Worm (Caenorhabditis elegans) whole organism, late embryonic: ENCODE results near the gene C13G5.2.

Source experiments
- F13H6.1 ChIP-seq: sonication (generic microtip); optimal IDR thresholded peaks from 2 replicates; lab custom pipeline; 2016; ENCODE audit warnings: missing genetic modification characterization, missing compliant biosample characterization
- K09A11.1 ChIP-seq: sonication (generic microtip); optimal IDR thresholded peaks from 2 replicates; lab custom pipeline; 2017; ENCODE audit warnings: antibody characterized with exemption, mild to moderate bottlenecking, missing genetic modification characterization, missing compliant biosample characterization; ENCODE audit not compliant: insufficient read depth
- T23F11.4 ChIP-seq: fragments of 200-800 bp; sonication (Bioruptor generic); optimal IDR thresholded peaks from 2 replicates; lab custom pipeline; 2018; ENCODE audit warnings: mild to moderate bottlenecking, missing genetic modification characterization, missing compliant biosample characterization
- Y22D7AL.16 ChIP-seq: sonication (generic microtip); optimal IDR thresholded peaks from 2 replicates; lab custom pipeline; 2016; ENCODE audit warnings: missing genetic modification characterization, missing compliant biosample characterization
- ama-1 ChIP-seq: fragments of 150-350 bp; optimal IDR thresholded peaks from 2 replicates; lab custom pipeline; 2014
- ceh-18 ChIP-seq: sonication (generic microtip); optimal IDR thresholded peaks from 2 replicates; lab custom pipeline; 2016; ENCODE audit warnings: missing genetic modification characterization, missing compliant biosample characterization
- ceh-19 ChIP-seq: fragments of 200-800 bp; sonication (Bioruptor generic); optimal IDR thresholded peaks from 2 replicates; lab custom pipeline; 2018; ENCODE audit warnings: mild to moderate bottlenecking, missing genetic modification characterization, missing compliant biosample characterization
- ceh-24 ChIP-seq: sonication (generic microtip); optimal IDR thresholded peaks from 2 replicates; lab custom pipeline; 2016; ENCODE audit warnings: mild to moderate bottlenecking, missing genetic modification characterization, missing compliant biosample characterization
- ceh-31 ChIP-seq: sonication (generic microtip); optimal IDR thresholded peaks from 2 replicates; lab custom pipeline; 2016; ENCODE audit warnings: missing genetic modification characterization, missing compliant biosample characterization
- ceh-48 ChIP-seq: sonication (generic microtip); optimal IDR thresholded peaks from 2 replicates; lab custom pipeline; 2016; ENCODE audit warnings: missing genetic modification characterization, inconsistent platforms, missing compliant biosample characterization
- ceh-6 ChIP-seq: fragments of 200-800 bp; sonication (Bioruptor generic); optimal IDR thresholded peaks from 2 replicates; lab custom pipeline; 2018; ENCODE audit warnings: mild to moderate bottlenecking, missing genetic modification characterization, missing compliant biosample characterization
- dve-1 ChIP-seq: sonication (generic microtip); optimal IDR thresholded peaks from 2 replicates; lab custom pipeline; 2017; ENCODE audit warnings: antibody characterized with exemption, mild to moderate bottlenecking, missing genetic modification characterization, missing compliant biosample characterization
- elt-2 ChIP-seq: sonication (generic microtip); optimal IDR thresholded peaks from 2 replicates; lab custom pipeline; 2016; ENCODE audit warnings: missing genetic modification reagents, missing genetic modification characterization, missing compliant biosample characterization
- ets-4 ChIP-seq: sonication (generic microtip); optimal IDR thresholded peaks from 2 replicates; lab custom pipeline; 2016; ENCODE audit warnings: missing genetic modification characterization, missing compliant biosample characterization
- eyg-1 ChIP-seq: sonication (generic microtip); optimal IDR thresholded peaks from 2 replicates; lab custom pipeline; 2016; ENCODE audit warnings: missing genotype, missing genetic modification characterization, missing compliant biosample characterization
- gmeb-2 ChIP-seq: sonication (generic microtip); optimal IDR thresholded peaks from 2 replicates; lab custom pipeline; 2016; ENCODE audit warnings: missing genetic modification characterization, inconsistent platforms, missing compliant biosample characterization
- hlh-13 ChIP-seq: fragments of 200-800 bp; sonication (Bioruptor generic); optimal IDR thresholded peaks from 2 replicates; lab custom pipeline; 2018; ENCODE audit warnings: mild to moderate bottlenecking, missing genetic modification characterization, missing compliant biosample characterization
- hlh-30 ChIP-seq: sonication (generic microtip); optimal IDR thresholded peaks from 2 replicates; lab custom pipeline; 2017; ENCODE audit warnings: antibody characterized with exemption, missing genetic modification characterization, missing compliant biosample characterization; ENCODE audit not compliant: insufficient read depth
- hlh-6 ChIP-seq: sonication (generic microtip); optimal IDR thresholded peaks from 2 replicates; lab custom pipeline; 2016; ENCODE audit warnings: missing genotype, missing genetic modification characterization, missing compliant biosample characterization
- hlh-8 ChIP-seq: sonication (generic microtip); optimal IDR thresholded peaks from 2 replicates; lab custom pipeline; 2016; ENCODE audit warnings: missing genotype, missing genetic modification characterization, missing compliant biosample characterization
- nhr-11 ChIP-seq: fragments of 150-350 bp; optimal IDR thresholded peaks from 2 replicates; lab custom pipeline; 2014; ENCODE audit warnings: missing biosample characterization, missing genetic modification characterization
- nhr-232 ChIP-seq: sonication (generic microtip); optimal IDR thresholded peaks from 2 replicates; lab custom pipeline; 2016; ENCODE audit warnings: missing genetic modification characterization, missing compliant biosample characterization
- pag-3 ChIP-seq: sonication (generic microtip); optimal IDR thresholded peaks from 2 replicates; lab custom pipeline; 2016; ENCODE audit warnings: missing compliant biosample characterization, missing genetic modification characterization, borderline replicate concordance
- pat-9 ChIP-seq: fragments of 200-800 bp; sonication (Bioruptor generic); optimal IDR thresholded peaks from 2 replicates; lab custom pipeline; 2018; ENCODE audit warnings: mild to moderate bottlenecking, missing genetic modification characterization, moderate library complexity, missing compliant biosample characterization
- pax-1 ChIP-seq: fragments of 150-350 bp; optimal IDR thresholded peaks from 2 replicates; lab custom pipeline; 2014; ENCODE audit warnings: missing biosample characterization, missing genetic modification characterization
- pqm-1 ChIP-seq: sonication (generic microtip); optimal IDR thresholded peaks from 2 replicates; lab custom pipeline; 2016; ENCODE audit warnings: missing genetic modification characterization, missing compliant biosample characterization
- pros-1 ChIP-seq: fragments of 150-350 bp; optimal IDR thresholded peaks from 2 replicates; lab custom pipeline; 2014; ENCODE audit warnings: missing biosample characterization, missing genetic modification reagents, missing genetic modification characterization
- ref-2 ChIP-seq: sonication (generic microtip); optimal IDR thresholded peaks from 2 replicates; lab custom pipeline; 2016; ENCODE audit warnings: missing genetic modification characterization, missing compliant biosample characterization
- rnt-1 ChIP-seq: sonication (generic microtip); optimal IDR thresholded peaks from 2 replicates; lab custom pipeline; 2016; ENCODE audit warnings: missing genetic modification characterization, missing compliant biosample characterization
- sox-4 ChIP-seq: sonication (generic microtip); optimal IDR thresholded peaks from 2 replicates; lab custom pipeline; 2017; ENCODE audit warnings: mild to moderate bottlenecking, missing genetic modification characterization, inconsistent platforms, missing compliant biosample characterization
- tbx-2 ChIP-seq: sonication (generic microtip); optimal IDR thresholded peaks from 2 replicates; lab custom pipeline; 2016; ENCODE audit warnings: missing genetic modification characterization, missing compliant biosample characterization
- tbx-7 ChIP-seq: sonication (generic microtip); optimal IDR thresholded peaks from 2 replicates; lab custom pipeline; 2016; ENCODE audit warnings: missing genotype, missing genetic modification characterization, missing compliant biosample characterization
- unc-3 ChIP-seq, 2 experiments: fragments of 200-800 bp in 1 of 2; sonication (Bioruptor generic) in 1 of 2; sonication (generic microtip) in 1 of 2; conservative IDR thresholded peaks in 1 of 2; optimal IDR thresholded peaks in 1 of 2; 2 replicates each; pipeline versions ENCODE4 v1.3.6 to Lab custom; 2016 to 2022; ENCODE audit warnings: missing compliant biosample characterization in 2 of 2, missing genetic modification characterization in 2 of 2, missing genetic modification reagents in 1 of 2
- unc-42 ChIP-seq: sonication (generic microtip); optimal IDR thresholded peaks from 2 replicates; lab custom pipeline; 2016; ENCODE audit warnings: missing genotype, missing genetic modification characterization, missing compliant biosample characterization
- zip-5 ChIP-seq: sonication (generic microtip); optimal IDR thresholded peaks from 2 replicates; lab custom pipeline; 2016; ENCODE audit warnings: missing genetic modification characterization, missing compliant biosample characterization
- ztf-16 ChIP-seq: sonication (generic microtip); optimal IDR thresholded peaks from 2 replicates; lab custom pipeline; 2017; ENCODE audit warnings: missing genetic modification characterization, missing compliant biosample characterization

Gene C13G5.2

DNA sequence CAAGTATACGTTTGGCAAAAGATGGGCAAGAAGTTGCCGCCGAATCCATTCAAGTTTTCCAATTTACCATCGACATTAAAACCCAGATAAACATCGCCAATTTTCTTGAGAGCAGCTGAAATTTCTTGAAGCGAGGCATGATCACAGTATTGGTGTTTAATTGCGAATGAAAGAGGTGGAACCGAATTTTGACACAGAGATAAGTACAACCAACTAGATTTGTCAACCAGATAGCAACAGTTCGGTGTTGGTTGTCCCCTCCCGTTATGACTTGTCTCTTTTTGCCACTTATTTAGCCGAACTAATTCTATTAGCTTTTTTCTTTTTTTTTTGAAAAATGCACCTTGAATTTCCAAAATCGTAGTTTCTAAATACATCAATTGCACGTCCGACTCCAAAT, 39.9 kb downstream of the C13G5.2 start:
- no peak for TF ChIP-seq ets-4 (tag; lab: Kevin White, UChicago)
- no peak for TF ChIP-seq hlh-8 (tag; lab: Kevin White, UChicago)
- no peak for TF ChIP-seq ceh-18 (tag; lab: Kevin White, UChicago)
- TF ChIP-seq Y22D7AL.16 (tag; lab: Kevin White, UChicago): no peak
- no peak for TF ChIP-seq sox-4 (tag; lab: Kevin White, UChicago)
- TF ChIP-seq unc-42 (tag; lab: Kevin White, UChicago): no peak
- TF ChIP-seq tbx-7 (tag; lab: Kevin White, UChicago): no peak
- no peak for TF ChIP-seq dve-1 (tag; lab: Kevin White, UChicago)
- TF ChIP-seq ztf-16: no peak

DNA sequence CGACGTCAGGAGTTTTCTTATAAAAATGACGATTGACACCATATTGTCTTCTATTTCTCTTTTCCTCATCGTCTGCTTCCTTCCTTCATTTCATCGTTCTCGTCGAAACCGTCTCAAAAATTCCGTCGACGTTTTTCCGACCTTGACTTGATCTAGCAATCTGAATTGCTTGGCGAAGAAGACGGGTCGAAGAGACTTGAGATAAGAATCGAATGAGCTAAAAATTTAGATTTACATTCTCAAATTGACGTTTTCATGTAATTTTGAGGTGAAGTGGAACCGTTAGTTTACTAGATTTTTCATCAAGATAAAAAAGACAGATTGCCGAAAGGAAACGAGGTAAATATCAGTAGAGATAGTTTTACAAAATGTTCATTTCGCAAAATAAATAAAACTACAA, 40.7 kb downstream of the C13G5.2 start:
- TF ChIP-seq T23F11.4 (GFP tag; lab: Kevin White, UChicago) (no peak), K09A11.1 (tag; lab: Kevin White, UChicago) (no peak), pag-3 (no peak)

DNA sequence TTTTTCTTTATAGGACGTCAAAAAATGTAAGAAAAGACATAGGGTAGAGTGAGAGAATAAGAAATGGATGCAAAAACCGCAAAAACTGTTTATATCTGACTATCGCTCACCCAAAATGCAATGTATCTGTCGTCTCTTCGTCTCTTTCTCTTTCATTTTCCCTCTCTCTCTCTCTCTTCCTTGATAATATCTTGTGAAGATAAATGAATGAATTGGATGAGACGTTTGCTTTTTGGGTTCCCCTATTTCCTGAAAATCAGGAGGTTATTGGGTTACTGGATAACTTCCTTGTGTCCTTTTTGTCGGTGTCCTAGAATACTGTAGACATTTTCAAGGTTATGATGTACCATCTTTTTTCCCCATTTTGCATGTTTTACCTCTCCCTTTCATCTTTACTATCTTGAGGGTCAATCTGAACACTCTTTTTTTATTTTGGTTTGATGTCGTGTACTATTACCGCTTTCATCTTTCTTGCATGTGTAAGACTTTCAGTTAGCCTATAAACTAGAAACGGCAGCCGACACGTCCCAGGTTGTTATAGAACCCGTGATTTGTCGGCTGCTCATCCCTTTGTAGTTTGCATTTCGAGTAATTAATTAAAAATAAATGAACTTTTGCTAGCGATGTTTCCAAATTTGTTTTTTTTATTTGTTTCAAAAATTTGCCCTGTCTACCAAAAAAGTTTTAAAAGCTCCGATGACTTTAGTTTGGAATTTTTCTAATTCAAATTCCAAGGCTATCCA, 42.7 kb downstream of the C13G5.2 start:
- TF ChIP-seq ceh-6 (no peak), hlh-8 (tag; lab: Kevin White, UChicago) (no peak), pat-9 (tag; lab: Kevin White, UChicago) (no peak), tbx-2 (tag; lab: Kevin White, UChicago) (no peak), eyg-1 (tag; lab: Kevin White, UChicago) (no peak), dve-1 (tag; lab: Kevin White, UChicago) (no peak), ceh-18 (tag; lab: Kevin White, UChicago) (no peak), zip-5 (tag; lab: Kevin White, UChicago) (no peak), ama-1 (lab: Kevin White, UChicago) (no peak), nhr-232 (tag; lab: Kevin White, UChicago) (no peak), ceh-48 (tag; lab: Kevin White, UChicago) (no peak)

DNA sequence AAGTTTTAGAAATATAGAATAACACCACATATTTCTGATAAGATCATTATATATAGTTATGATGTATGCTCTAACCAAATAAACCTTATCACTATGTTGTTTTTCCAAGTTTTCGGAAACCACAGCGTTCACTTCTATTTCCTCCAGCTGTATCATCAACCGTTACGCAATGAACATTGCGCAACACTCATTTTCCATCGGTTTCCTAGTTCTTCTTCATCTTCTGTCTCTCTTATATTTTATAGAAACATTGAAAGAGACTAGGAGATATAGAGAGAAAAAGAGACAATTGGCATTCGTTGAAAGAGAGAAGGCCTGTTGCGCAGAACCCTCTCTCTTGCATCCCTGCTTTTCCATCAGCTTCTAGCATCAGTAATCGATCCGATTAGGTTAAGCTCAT, 44.0 kb downstream of the C13G5.2 start:
- TF ChIP-seq pros-1 (tag; lab: Kevin White, UChicago): no peak
- no peak for TF ChIP-seq gmeb-2 (tag; lab: Kevin White, UChicago)
- TF ChIP-seq elt-2 (tag; lab: Kevin White, UChicago): peak; percentile 66

DNA sequence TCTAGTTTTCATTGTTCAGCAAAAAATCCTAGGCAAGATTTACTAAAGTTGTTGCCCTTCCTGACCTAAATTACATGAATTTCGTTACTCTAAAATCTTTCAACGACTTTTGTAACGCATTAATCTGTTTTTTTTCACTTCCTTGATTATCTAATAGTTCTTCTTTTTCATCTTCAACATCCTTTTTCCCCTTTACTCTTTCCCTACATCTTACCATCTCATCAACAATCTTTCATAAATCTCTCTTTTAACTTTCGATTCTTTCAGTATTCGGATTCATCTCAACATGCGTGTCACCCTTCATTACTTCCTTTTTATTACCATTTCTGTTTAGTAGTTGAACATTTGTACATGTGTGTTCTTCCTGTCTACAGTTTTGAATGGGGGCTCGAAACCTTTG, 44.4 kb downstream of the C13G5.2 start:
- TF ChIP-seq ceh-31 (tag; lab: Kevin White, UChicago) (no peak), eyg-1 (tag; lab: Kevin White, UChicago) (no peak)

DNA sequence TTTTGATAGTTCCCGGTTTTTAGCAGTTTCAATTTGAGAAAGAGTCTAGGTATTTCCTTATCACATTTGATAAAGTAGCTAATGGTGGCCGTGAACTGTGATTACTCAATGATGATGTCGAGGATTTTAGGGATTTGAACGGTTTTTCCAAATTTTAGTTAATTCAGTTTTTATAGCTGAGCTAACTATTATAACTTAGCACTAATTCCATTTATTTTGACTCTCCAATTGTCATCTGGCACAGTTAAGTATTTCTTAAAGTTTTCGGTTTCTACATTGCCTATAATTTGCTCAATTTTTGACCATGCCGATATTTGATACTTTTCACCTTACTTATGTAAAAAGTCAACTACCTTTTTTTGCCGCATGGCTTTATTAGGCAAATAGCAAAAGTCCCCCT, 45.0 kb downstream of the C13G5.2 start:
- no peak for TF ChIP-seq zip-5 (tag; lab: Kevin White, UChicago)
- no peak for TF ChIP-seq ceh-24 (tag; lab: Kevin White, UChicago)
- no peak for TF ChIP-seq ref-2 (tag; lab: Kevin White, UChicago)
- TF ChIP-seq unc-3 (GFP tag; conservative IDR thresholded peaks at IDR 0.05; lab: Robert Waterston, UW): no peak
- no peak for TF ChIP-seq unc-3 (tag; optimal IDR thresholded peaks at IDR 0.05; lab: Kevin White, UChicago)
- TF ChIP-seq pax-1 (tag; lab: Kevin White, UChicago): no peak
- TF ChIP-seq ceh-19 (GFP tag; lab: Kevin White, UChicago): no peak
- TF ChIP-seq tbx-7 (tag; lab: Kevin White, UChicago): no peak
- no peak for TF ChIP-seq hlh-6
- no peak for TF ChIP-seq hlh-30 (tag; lab: Kevin White, UChicago)
- no peak for TF ChIP-seq pqm-1 (tag; lab: Kevin White, UChicago)
- TF ChIP-seq hlh-13: no peak
- TF ChIP-seq nhr-11 (tag; lab: Kevin White, UChicago): no peak
- no peak for TF ChIP-seq rnt-1 (tag; lab: Kevin White, UChicago)
- no peak for TF ChIP-seq T23F11.4 (GFP tag; lab: Kevin White, UChicago)
- TF ChIP-seq F13H6.1: no peak
